Worm (Caenorhabditis elegans) whole organism, L1 larva: ENCODE data around the gene acs-9.

Experiments
- ceh-82 ChIP-seq, 3 experiments: fragments of 150-350 bp in 1 of 3; sonication (generic microtip) in 2 of 3; optimal IDR thresholded peaks; 2 replicates each; lab custom pipeline; 2014 to 2017; ENCODE audit warnings: missing biosample characterization in 3 of 3, missing genetic modification characterization in 3 of 3
- fkh-10 ChIP-seq: sonication (generic microtip); optimal IDR thresholded peaks from 2 replicates; lab custom pipeline; 2017; ENCODE audit warnings: missing biosample characterization, missing genetic modification reagents, missing genetic modification characterization
- ztf-11 ChIP-seq, 2 experiments: sonication (generic microtip); optimal IDR thresholded peaks; 2 replicates each; lab custom pipeline; 2016 to 2017; ENCODE audit warnings: missing genetic modification characterization in 2 of 2, missing biosample characterization in 1 of 2, missing compliant biosample characterization in 1 of 2

DNA sequence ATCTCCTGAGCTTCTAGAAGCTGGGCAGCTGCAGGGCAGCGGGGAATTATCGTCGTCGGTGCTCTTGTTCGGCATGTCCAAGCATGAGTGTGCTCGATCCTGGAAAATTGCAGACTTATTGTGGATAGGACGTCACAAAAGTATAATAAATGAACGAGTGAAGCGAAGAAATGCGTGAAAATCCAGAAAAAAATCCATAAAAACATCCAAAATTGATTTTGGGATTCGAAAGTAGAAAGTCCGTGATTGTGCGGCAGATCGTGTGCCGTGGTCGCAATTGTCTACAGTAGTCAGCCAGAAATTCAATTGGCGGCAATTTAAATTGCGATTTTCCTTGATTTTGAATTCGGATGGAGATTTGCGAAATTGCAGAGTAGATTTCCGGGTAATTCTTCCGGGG, 44.0 kb downstream of the acs-9 start, which contains the start of gene F41G4.7:
- TF ChIP-seq fkh-10 (GFP tag; lab: Kevin White, UChicago) = no peak
- TF ChIP-seq ztf-11 (tag; optimal IDR thresholded peaks at IDR 0.05; lab: Kevin White, UChicago) = no peak
- TF ChIP-seq ceh-82 (tag; optimal IDR thresholded peaks at IDR 0.05; lab: Kevin White, UChicago) = no peak
